Fruit fly (Drosophila melanogaster): ENCODE results near the gene Agpat4.

Agpat4 gene

DNA sequence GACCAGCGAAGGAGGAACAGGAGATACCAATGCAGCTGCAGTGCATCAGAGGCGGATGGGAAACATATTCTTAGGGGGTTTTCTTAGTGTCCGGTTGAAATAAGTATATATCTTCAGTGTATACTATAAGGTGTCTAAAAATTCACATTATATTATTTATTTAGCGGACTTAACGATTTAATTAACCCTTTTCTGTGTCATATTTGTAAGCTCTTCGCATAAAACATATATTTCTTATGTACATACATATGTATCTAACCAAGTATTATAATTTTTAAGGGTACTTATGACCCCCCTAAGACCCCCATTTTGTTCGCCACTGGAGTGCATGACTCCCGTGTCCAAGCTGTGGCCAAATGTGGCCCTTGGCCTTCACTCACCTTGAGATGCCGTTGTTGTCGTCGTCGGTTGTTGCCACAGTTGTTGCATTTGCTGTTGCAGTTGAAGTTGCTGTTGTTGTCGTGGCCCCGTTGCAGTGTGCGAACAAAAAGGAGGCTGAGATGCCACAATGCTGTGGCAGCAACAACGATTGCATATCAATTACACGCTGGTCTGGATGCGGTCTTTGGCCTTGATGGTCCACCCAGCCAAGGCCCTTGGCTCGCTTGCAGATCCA is 20.1 kb downstream of the Agpat4 start (continued):
- TF ChIP-seq CG1621 (tag; optimal IDR thresholded peaks at IDR 0.05), result peak; percentile 91
- TF ChIP-seq CG15336 (GFP tag; IDR thresholded peaks at IDR 0.05), result peak; percentile 47; the same call in 1 of the 2 replicates
- peak; percentile 18 for TF ChIP-seq CG4318 (GFP tag; optimal IDR thresholded peaks at IDR 0.05)
- TF ChIP-seq CG7368 (GFP tag; optimal IDR thresholded peaks at IDR 0.05), result peak; percentile 72
- TF ChIP-seq salr (GFP tag; optimal IDR thresholded peaks at IDR 0.05), result peak; percentile 79 to 86
- TF ChIP-seq OdsH (GFP tag; optimal IDR thresholded peaks at IDR 0.05), result peak; percentile 90
- TF ChIP-seq CG11902 (GFP tag; optimal IDR thresholded peaks at IDR 0.05), result peak; percentile 70
- TF ChIP-seq CG8319 (GFP tag; optimal IDR thresholded peaks at IDR 0.05), result peak; percentile 79
- peak; percentile 75 for TF ChIP-seq Sox15 (GFP tag; optimal IDR thresholded peaks at IDR 0.05)
- peak; percentile 93 for TF ChIP-seq CG9139 (GFP tag; optimal IDR thresholded peaks at IDR 0.05)
- peak; percentile 86 for TF ChIP-seq CG8632 (GFP tag; optimal IDR thresholded peaks at IDR 0.05)
- TF ChIP-seq Met (GFP tag; optimal IDR thresholded peaks at IDR 0.05), result peak; percentile 74
- peak; percentile 39 for TF ChIP-seq Lpt (GFP tag; optimal IDR thresholded peaks at IDR 0.05)
- peak; percentile 48 for TF ChIP-seq Hr4 (GFP tag; optimal IDR thresholded peaks at IDR 0.05)
- TF ChIP-seq Eip78C (GFP tag), result peak; percentile 96
- TF ChIP-seq Smox (GFP tag; optimal IDR thresholded peaks at IDR 0.05), result peak; percentile 75
- 0 out of 3 replicates have a peak, but pooled peaks have one; percentile 25 for TF ChIP-seq eg (GFP tag; IDR thresholded peaks at IDR 0.05)
- peak; percentile 96 for TF ChIP-seq fd59A (GFP tag; optimal IDR thresholded peaks at IDR 0.05)
- peak; percentile 89 for TF ChIP-seq CG10669 (GFP tag; optimal IDR thresholded peaks at IDR 0.05)
- peak; percentile 92 for TF ChIP-seq acj6 (GFP tag; optimal IDR thresholded peaks at IDR 0.05)
- peak; percentile 70 for TF ChIP-seq CG11762 (GFP tag; optimal IDR thresholded peaks at IDR 0.05; ENCODE audit: insufficient read depth)
- no peak for TF ChIP-seq fkh (GFP tag; optimal IDR thresholded peaks at IDR 0.05)

DNA sequence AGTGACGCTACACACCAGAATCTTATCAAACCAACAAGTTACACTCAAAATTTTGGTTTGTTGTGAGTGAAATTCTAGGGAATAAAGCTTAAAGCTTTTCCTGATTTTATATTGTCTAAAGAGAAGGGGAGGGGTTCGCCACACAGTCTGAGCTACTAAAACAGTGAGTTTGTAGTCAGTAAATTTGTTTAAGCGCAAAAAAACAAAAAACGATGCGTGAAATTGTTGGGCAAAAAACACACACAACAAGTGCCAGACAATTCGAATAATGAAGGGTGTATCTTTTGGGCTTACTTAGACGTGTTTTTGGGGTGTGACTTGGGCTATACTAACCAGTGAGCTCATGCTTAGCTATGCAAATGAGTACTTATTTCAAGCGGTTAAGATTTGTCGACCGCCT is 21.6 kb downstream of the Agpat4 start:
- TF ChIP-seq lz (GFP tag; optimal IDR thresholded peaks at IDR 0.05), result no peak
- peak; percentile 70 for TF ChIP-seq fkh (GFP tag; optimal IDR thresholded peaks at IDR 0.05)

DNA sequence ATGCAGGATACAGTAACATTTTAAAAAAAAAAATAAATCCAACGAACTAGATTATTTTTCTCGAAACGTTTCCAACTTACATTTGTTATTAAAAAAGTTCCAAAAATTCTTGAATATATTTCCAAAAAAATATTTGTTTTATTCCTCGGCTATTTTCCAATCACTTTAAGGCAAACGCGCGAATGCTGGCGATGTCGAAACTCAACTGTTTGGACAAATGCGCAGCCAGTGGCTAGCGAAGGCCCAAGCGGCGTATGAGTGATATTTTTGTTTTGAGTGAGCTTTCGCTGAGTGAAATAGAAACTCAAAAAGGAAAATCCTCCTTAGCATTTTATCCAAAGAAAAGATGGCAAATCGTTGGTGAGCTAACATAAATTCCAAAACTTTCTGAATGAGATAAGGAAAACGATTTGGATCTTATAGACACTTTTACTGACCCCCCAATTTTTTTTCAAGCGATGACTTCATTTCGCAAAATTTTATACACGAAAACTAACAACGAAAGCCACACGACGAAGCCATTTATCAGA is 22.1 kb downstream of the Agpat4 start, which contains the start of gene ringer:
Gene ringer (minus strand): TSS at position 210 of the 530 bp plus-strand sequence.
- TF ChIP-seq CG6808 (GFP tag; optimal IDR thresholded peaks at IDR 0.05) (no peak), Eip78C (GFP tag) (peak; percentile 71), Ets21C (GFP tag; optimal IDR thresholded peaks at IDR 0.05) (no peak), CG11294 (GFP tag; IDR thresholded peaks at IDR 0.05) (no peak)

DNA sequence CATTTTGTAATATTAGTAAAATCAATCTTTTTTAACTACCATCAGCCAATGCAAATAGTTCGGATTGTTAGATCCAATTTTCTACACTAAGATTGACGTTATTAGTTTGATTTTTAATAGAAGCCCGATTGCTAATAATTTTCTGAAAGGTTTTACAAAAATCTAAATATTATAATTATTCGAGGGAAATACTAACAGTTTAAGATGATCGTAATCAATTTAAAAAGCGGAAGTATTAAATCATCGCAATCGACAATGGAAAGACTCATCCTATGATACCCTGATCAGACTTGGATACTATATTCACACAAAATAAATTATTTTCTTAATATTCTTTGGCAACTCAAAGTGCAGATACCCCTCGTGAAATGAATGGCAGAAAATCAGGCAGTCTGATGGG is 23.5 kb downstream of the Agpat4 start:
- TF ChIP-seq Eip78C (GFP tag), result peak; percentile 78
- TF ChIP-seq CG3919 (GFP tag; optimal IDR thresholded peaks at IDR 0.05), result no peak
- TF ChIP-seq Hr38 (GFP tag; optimal IDR thresholded peaks at IDR 0.05), result no peak
- peak; percentile 4 for TF ChIP-seq Sox14 (GFP tag; optimal IDR thresholded peaks at IDR 0.05)
- TF ChIP-seq Smox (GFP tag; optimal IDR thresholded peaks at IDR 0.05), result no peak
- peak in 1 of 2 experiments; percentile 40 for TF ChIP-seq salr (GFP tag; optimal IDR thresholded peaks at IDR 0.05)
- no peak for TF ChIP-seq eg (GFP tag; IDR thresholded peaks at IDR 0.05)
- TF ChIP-seq CG6808 (GFP tag; optimal IDR thresholded peaks at IDR 0.05), result peak; percentile 38
- TF ChIP-seq esn (GFP tag; optimal IDR thresholded peaks at IDR 0.05), result peak; percentile 14
- TF ChIP-seq Eip75B (GFP tag; optimal IDR thresholded peaks at IDR 0.05), result no peak

DNA sequence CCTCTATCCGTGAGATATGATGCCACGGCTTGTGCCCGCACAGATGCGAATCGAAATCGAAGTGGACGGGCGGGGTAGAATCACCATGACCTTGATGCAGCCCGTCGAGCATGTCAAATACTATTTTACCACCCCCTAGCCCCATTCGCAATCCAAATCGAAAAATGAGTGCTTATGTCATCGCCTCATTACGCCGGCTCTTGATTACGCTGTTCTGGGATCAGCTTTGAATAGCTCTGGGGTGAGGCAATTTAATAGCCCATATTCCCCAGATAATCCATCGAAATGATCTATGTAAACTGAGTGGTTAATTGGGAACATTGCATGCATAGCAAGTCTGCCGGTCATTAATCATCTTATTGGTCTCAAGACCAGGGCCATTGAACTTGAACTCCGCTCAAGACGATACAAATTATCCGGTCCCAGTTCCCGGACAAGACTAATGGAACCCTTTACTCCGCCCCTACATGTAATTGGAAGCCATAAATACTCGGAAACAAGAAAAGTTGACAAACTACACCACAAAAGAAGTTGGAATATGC is 24.1 kb downstream of the Agpat4 start:
- TF ChIP-seq CG6163 (GFP tag; IDR thresholded peaks at IDR 0.05) (0 out of 3 replicates have a peak, but pooled peaks have one; percentile 25), CG1621 (tag; optimal IDR thresholded peaks at IDR 0.05) (peak; percentile 21), CG8319 (GFP tag; optimal IDR thresholded peaks at IDR 0.05) (no peak), vri (GFP tag; optimal IDR thresholded peaks at IDR 0.05) (peak; percentile 71), CG8632 (GFP tag; optimal IDR thresholded peaks at IDR 0.05) (no peak), acj6 (GFP tag; optimal IDR thresholded peaks at IDR 0.05) (no peak), CG10631 (GFP tag; optimal IDR thresholded peaks at IDR 0.05) (no peak), Lpt (GFP tag; optimal IDR thresholded peaks at IDR 0.05) (no peak), Eip78C (GFP tag) (no peak), cyc (GFP tag; optimal IDR thresholded peaks at IDR 0.05) (no peak)

Data from whole organism, prepupa.